Worm (Caenorhabditis elegans) whole organism, mixed stage, embryonic: ENCODE results near the gene unc-52.

Experiments
- bed-3 ChIP-seq: fragments of 200-800 bp; sonication (Bioruptor generic); optimal IDR thresholded peaks from 3 replicates; lab custom pipeline; 2018; ENCODE audit warnings: mild to moderate bottlenecking, missing genetic modification characterization, moderate library complexity, missing compliant biosample characterization
- blmp-1 ChIP-seq: fragments of 150-350 bp; optimal IDR thresholded peaks from 2 replicates; lab custom pipeline; 2014; ENCODE audit warnings: missing biosample characterization, missing genetic modification characterization
- ceh-39 ChIP-seq: fragments of 150-350 bp; optimal IDR thresholded peaks from 2 replicates; lab custom pipeline; 2014; ENCODE audit warnings: missing biosample characterization, missing genetic modification characterization
- ceh-83 ChIP-seq: fragments of 200-800 bp; sonication (Bioruptor generic); optimal IDR thresholded peaks from 2 replicates; lab custom pipeline; 2018; ENCODE audit warnings: mild to moderate bottlenecking, missing genetic modification characterization, missing compliant biosample characterization
- ces-1 ChIP-seq: fragments of 150-350 bp; optimal IDR thresholded peaks from 2 replicates; lab custom pipeline; 2014; ENCODE audit warnings: missing biosample characterization, missing genetic modification reagents, missing genetic modification characterization
- drap-1 ChIP-seq: fragments of 200-800 bp; sonication (Bioruptor generic); optimal IDR thresholded peaks from 3 replicates; lab custom pipeline; 2018; ENCODE audit warnings: mild to moderate bottlenecking, missing genetic modification characterization, missing compliant biosample characterization
- elt-1 ChIP-seq: sonication (generic microtip); optimal IDR thresholded peaks from 2 replicates; lab custom pipeline; 2017; ENCODE audit warnings: missing genetic modification characterization, mild to moderate bottlenecking, missing compliant biosample characterization, antibody characterized with exemption, moderate library complexity, borderline replicate concordance; ENCODE audit not compliant: insufficient read depth
- elt-3 ChIP-seq: fragments of 150-350 bp; optimal IDR thresholded peaks from 2 replicates; lab custom pipeline; 2014; ENCODE audit warnings: missing biosample characterization, missing genetic modification characterization
- ham-2 ChIP-seq: fragments of 200-800 bp; sonication (Bioruptor generic); optimal IDR thresholded peaks from 2 replicates; lab custom pipeline; 2018; ENCODE audit warnings: mild to moderate bottlenecking, missing genetic modification characterization, missing compliant biosample characterization
- hlh-1 ChIP-seq: fragments of 150-350 bp; optimal IDR thresholded peaks from 2 replicates; lab custom pipeline; 2014; ENCODE audit warnings: missing biosample characterization, missing genetic modification reagents, missing genetic modification characterization
- lin-13 ChIP-seq: fragments of 150-350 bp; optimal IDR thresholded peaks from 2 replicates; lab custom pipeline; 2014; ENCODE audit warnings: missing biosample characterization, missing genetic modification characterization
- lin-32 ChIP-seq: fragments of 200-800 bp; sonication (Bioruptor generic); optimal IDR thresholded peaks from 2 replicates; lab custom pipeline; 2018; ENCODE audit warnings: mild to moderate bottlenecking, missing genetic modification characterization, missing compliant biosample characterization
- mab-5 ChIP-seq: fragments of 150-350 bp; optimal IDR thresholded peaks from 2 replicates; lab custom pipeline; 2014; ENCODE audit warnings: missing biosample characterization, missing genetic modification characterization
- mep-1 ChIP-seq: fragments of 150-350 bp; optimal IDR thresholded peaks from 2 replicates; lab custom pipeline; 2017; ENCODE audit warnings: missing biosample characterization, missing genetic modification reagents, missing genetic modification characterization, inconsistent platforms
- mls-2 ChIP-seq: sonication (generic microtip); optimal IDR thresholded peaks from 2 replicates; lab custom pipeline; 2016; ENCODE audit warnings: mild to moderate bottlenecking, missing genetic modification characterization, moderate library complexity, missing compliant biosample characterization
- nhr-12 ChIP-seq: fragments of 150-350 bp; optimal IDR thresholded peaks from 2 replicates; lab custom pipeline; 2014; ENCODE audit warnings: missing biosample characterization, missing genetic modification characterization
- nhr-237 ChIP-seq: fragments of 150-350 bp; optimal IDR thresholded peaks from 2 replicates; lab custom pipeline; 2014; ENCODE audit warnings: missing biosample characterization, missing genetic modification characterization
- nhr-28 ChIP-seq: fragments of 150-350 bp; optimal IDR thresholded peaks from 2 replicates; lab custom pipeline; 2014; ENCODE audit warnings: missing biosample characterization, missing genetic modification characterization
- nhr-76 ChIP-seq: sonication (generic microtip); optimal IDR thresholded peaks from 2 replicates; lab custom pipeline; 2017; ENCODE audit warnings: missing biosample characterization, missing genetic modification characterization
- sem-2 ChIP-seq: fragments of 200-800 bp; sonication (Bioruptor generic); optimal IDR thresholded peaks from 2 replicates; lab custom pipeline; 2018; ENCODE audit warnings: mild to moderate bottlenecking, missing genetic modification characterization, missing compliant biosample characterization
- snpc-4 ChIP-seq: fragments of 150-350 bp; optimal IDR thresholded peaks from 2 replicates; lab custom pipeline; 2014; ENCODE audit warnings: missing biosample characterization, missing genetic modification characterization
- sptf-1 ChIP-seq: sonication (generic microtip); optimal IDR thresholded peaks from 2 replicates; lab custom pipeline; 2017; ENCODE audit warnings: mild to moderate bottlenecking, missing genetic modification characterization, moderate library complexity, missing compliant biosample characterization
- tbx-8 ChIP-seq: fragments of 200-800 bp; sonication (Bioruptor generic); optimal IDR thresholded peaks from 2 replicates; lab custom pipeline; 2018; ENCODE audit warnings: mild to moderate bottlenecking, missing genetic modification characterization, moderate library complexity, missing compliant biosample characterization
- unc-39 ChIP-seq: fragments of 150-350 bp; optimal IDR thresholded peaks from 2 replicates; lab custom pipeline; 2014; ENCODE audit warnings: missing biosample characterization, missing genetic modification characterization
- zip-8 ChIP-seq: fragments of 150-350 bp; optimal IDR thresholded peaks from 2 replicates; lab custom pipeline; 2014; ENCODE audit warnings: missing biosample characterization, missing genetic modification characterization

unc-52 gene

DNA sequence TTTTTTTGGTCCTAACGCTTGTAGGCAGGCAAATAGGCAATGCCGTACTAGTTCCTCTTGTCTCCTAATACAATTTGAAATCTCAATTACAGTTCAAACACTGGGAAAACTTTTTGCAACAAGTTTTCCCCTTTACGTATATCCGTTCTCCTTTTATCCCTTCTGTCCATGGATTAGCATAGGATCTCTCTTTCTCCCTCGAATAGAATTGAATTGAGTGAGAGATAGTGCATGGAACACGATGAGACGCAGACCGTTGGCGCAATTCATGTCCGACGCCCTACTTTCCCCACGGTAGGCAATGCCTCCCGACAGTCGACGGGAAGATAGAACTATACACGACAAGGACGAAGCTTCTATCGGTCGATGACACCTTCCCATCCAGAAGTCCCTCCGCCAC is 6.1 kb downstream of the unc-52 start, which contains the start of gene hhat-1:
hhat-1 (plus strand) TSS at position 301 of the 400 bp plus-strand sequence.
- TF ChIP-seq hlh-1 (tag; lab: Kevin White, UChicago) (no peak), ces-1 (GFP tag; lab: Kevin White, UChicago) (peak; percentile 44), ham-2 (GFP tag; lab: Kevin White, UChicago) (peak; percentile 46)

DNA sequence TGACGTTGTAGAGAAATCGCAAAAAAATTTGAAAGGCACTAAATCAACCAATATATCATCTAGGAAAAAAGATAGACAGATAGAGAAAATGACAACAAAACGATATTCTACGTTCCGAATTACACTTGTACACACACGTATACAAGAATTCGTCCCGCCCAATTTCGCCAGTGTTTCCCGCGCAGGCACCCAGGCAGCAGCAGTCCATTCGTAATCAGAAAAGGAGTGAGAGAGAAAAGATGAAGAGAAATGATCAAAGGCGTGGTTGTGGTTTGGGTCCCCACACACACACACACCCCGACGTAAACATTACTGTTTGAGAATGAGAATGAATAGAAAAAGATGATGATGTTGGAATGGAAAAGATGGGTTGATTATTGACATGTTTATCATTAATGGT is 10.6 kb downstream of the unc-52 start:
- TF ChIP-seq mab-5 (no peak), unc-39 (no peak), sem-2 (GFP tag; lab: Kevin White, UChicago) (no peak), ham-2 (GFP tag; lab: Kevin White, UChicago) (peak; percentile 26)
- TF ChIP-seq, all 35 proteins: peak for 1

DNA sequence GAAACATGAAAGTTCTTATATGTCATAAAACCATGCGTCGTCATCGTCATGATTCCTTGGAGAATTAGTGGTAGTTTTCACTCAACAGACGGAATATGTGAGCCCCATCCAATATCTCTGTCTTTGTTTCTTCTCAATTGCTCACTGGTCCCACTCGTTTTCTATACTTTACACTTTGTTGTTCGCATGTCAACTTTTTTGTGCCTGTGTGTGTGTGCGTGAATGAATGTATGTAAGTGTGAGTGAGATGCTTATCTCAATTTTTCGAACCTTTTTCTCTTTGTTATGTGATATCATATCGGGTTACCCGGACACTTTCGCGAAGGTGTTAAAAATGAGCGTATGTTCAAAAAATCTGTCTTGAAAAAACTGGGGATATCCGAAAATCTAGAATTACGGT is 12.2 kb downstream of the unc-52 start:
- TF ChIP-seq ceh-39 (tag; lab: Kevin White, UChicago) (no peak), zip-8 (tag; lab: Kevin White, UChicago) (no peak), elt-1 (tag; lab: Kevin White, UChicago) (no peak)

DNA sequence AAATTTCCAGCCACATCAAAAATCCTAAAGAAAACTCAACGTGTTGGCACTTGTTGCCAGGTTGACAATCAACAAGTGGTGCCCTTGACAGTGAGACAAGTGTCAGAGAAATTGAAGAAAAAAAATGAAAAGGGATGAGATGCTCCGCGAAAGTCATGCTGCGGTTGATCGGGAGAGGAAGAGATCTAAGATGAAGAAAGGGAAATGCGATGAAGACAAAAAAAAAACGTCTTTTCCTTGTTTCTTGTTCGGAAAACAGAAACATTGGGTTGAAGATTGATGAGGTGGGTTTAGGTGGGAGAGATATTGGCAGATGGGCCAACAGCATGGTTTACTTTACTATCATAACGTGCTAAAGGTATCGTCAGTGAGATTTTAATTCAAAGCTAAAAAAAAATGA is 14.1 kb downstream of the unc-52 start:
- no peak for TF ChIP-seq nhr-237 (tag; lab: Kevin White, UChicago)
- no peak for TF ChIP-seq mep-1 (tag; lab: Kevin White, UChicago)
- no peak for TF ChIP-seq elt-3 (tag; lab: Kevin White, UChicago)

DNA sequence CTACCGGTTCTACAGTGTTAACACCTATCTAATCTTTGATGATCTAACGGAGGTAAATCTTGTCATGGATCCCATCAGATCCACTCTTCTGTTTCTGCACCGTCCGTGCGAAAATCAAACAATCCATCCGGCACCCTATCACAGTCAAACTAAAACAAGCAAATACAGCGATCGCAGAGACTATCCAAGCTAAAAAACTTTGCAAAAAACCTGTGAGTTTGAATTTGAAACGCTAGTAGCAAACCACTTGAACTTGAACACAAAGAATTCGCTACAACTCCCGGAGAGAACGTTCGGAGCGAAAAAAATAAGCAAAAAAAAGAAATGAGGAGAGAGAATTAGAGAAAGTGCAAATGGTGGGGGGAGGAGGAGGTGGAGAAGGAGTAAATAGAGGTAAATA is 15.6 kb downstream of the unc-52 start:
- TF ChIP-seq hlh-1 (tag; lab: Kevin White, UChicago) (no peak), ceh-39 (tag; lab: Kevin White, UChicago) (no peak), ham-2 (GFP tag; lab: Kevin White, UChicago) (no peak), tbx-8 (no peak), lin-13 (tag; lab: Kevin White, UChicago) (no peak), drap-1 (GFP tag; lab: Kevin White, UChicago) (no peak), snpc-4 (tag; lab: Kevin White, UChicago) (no peak), mab-5 (no peak), nhr-28 (tag; lab: Kevin White, UChicago) (no peak), elt-1 (tag; lab: Kevin White, UChicago) (no peak), lin-32 (GFP tag; lab: Kevin White, UChicago) (no peak), nhr-12 (tag; lab: Kevin White, UChicago) (no peak), mep-1 (tag; lab: Kevin White, UChicago) (no peak)

DNA sequence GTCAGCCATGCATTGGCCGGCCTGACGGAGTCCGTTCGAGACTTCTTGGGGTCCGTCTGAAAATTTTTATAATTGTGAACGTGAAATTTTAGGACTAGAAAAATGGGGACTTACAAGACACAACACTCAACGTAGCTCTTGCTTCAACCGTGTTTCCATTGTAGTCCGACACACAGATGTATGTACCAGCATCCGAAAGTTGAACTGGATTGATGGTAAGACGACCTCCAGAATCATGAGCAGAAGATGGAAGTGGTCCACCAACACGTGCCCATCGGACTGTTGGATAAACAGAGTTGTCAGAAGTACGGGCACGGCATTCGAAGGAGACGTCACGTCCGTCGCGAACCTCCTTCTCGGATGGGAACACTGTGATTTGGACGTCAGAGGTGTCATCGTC is 18.0 kb downstream of the unc-52 start:
- TF ChIP-seq blmp-1 (tag; lab: Kevin White, UChicago) (no peak), nhr-76 (tag; lab: Kevin White, UChicago) (no peak), elt-3 (tag; lab: Kevin White, UChicago) (no peak)

DNA sequence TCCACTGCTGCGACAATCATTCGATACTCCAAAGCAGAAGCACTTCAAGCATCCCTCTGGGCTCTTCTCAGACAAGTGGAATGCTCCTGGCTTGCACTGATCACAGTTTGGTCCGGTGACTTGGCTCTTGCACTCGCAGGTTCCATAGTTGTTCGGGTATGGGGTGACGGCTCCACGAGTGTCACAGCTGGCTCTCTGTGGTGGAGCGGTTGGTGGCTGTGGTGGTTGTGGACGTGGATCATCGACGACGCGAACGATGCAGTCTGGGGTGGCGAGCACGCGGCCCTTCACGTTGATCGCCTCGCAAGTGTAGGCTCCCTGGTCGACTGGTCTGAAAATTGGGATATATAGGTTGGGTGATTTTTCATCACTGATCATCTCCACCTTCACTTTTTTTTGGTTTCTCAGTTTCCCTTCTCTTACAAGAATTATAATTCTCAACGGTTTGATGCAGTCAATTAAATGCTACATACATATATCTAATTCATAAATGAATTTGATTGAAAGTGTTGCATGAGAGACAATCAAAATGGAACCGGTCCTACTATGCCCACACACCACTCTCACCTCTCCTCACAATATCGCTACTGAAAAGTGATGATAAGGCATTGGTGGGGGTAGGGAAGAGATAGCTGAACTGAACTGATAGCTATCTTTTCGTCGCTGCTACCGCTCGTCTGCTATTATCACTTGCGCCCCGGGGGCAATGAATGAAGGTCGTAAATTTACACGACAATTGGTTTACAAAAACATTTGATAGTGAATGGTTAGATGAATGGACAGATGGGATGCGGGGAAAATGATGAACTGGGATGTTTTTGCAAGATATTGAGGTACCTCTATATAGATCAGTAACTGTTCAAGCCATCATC is 19.4 kb downstream of the unc-52 start:
- TF ChIP-seq bed-3 (no peak), snpc-4 (tag; lab: Kevin White, UChicago) (no peak), sptf-1 (tag; lab: Kevin White, UChicago) (no peak), zip-8 (tag; lab: Kevin White, UChicago) (no peak), ceh-83 (GFP tag; lab: Kevin White, UChicago) (no peak), ham-2 (GFP tag; lab: Kevin White, UChicago) (peak; percentile 36), blmp-1 (tag; lab: Kevin White, UChicago) (no peak), mls-2 (tag; lab: Kevin White, UChicago) (no peak)
